Fruit fly (Drosophila melanogaster) whole organism, embryonic: ENCODE results near the gene CG13609.

Experiments used
- Aef1 ChIP-seq: fragments of 200-800 bp; sonication (Bioruptor generic); IDR thresholded peaks from 3 replicates; pipeline ENCODE4 v1.3.6; 2022; ENCODE audit warnings: missing biosample characterization, missing genetic modification characterization
- Blimp-1 ChIP-seq: fragments of 200-800 bp; sonication (Bioruptor generic); optimal IDR thresholded peaks from 3 replicates; lab custom pipeline; 2018; ENCODE audit warnings: missing biosample characterization, missing genetic modification characterization, mild to moderate bottlenecking, moderate library complexity, missing genetic modification reagents
- Bteb2 ChIP-seq: fragments of 200-800 bp; sonication (Bioruptor generic); optimal IDR thresholded peaks from 2 replicates; lab custom pipeline; 2016; ENCODE audit warnings: missing biosample characterization, missing genetic modification characterization
- CG10543 ChIP-seq: fragments of 200-800 bp; sonication (Bioruptor generic); optimal IDR thresholded peaks from 3 replicates; lab custom pipeline; 2017; ENCODE audit warnings: missing biosample characterization, mild to moderate bottlenecking, missing genetic modification characterization, moderate library complexity
- CG12769 ChIP-seq: fragments of 200-800 bp; sonication (Bioruptor generic); optimal IDR thresholded peaks from 2 replicates; lab custom pipeline; 2019; ENCODE audit warnings: missing biosample characterization, mild to moderate bottlenecking, missing genetic modification characterization, moderate library complexity
- CG13287 ChIP-seq: fragments of 200-800 bp; sonication (Bioruptor generic); IDR thresholded peaks from 2 replicates; pipeline ENCODE4 v1.3.6; 2022; ENCODE audit warnings: missing biosample characterization, missing genetic modification characterization; ENCODE audit not compliant: partially characterized antibody
- CG13424 ChIP-seq: fragments of 200-800 bp; sonication (Bioruptor generic); optimal IDR thresholded peaks from 2 replicates; lab custom pipeline; 2019; ENCODE audit warnings: missing biosample characterization, mild to moderate bottlenecking, missing genetic modification characterization, moderate library complexity
- CG14441 ChIP-seq: fragments of 200-800 bp; sonication (Bioruptor generic); IDR thresholded peaks from 2 replicates; pipeline ENCODE4 v1.3.6; 2022; ENCODE audit warnings: missing biosample characterization, missing genetic modification characterization
- CG14667 ChIP-seq: fragments of 200-800 bp; sonication (Bioruptor generic); IDR thresholded peaks from 2 replicates; pipeline ENCODE4 v1.3.6; 2022; ENCODE audit warnings: missing biosample characterization, missing genetic modification characterization
- CG1529 ChIP-seq: fragments of 200-800 bp; sonication (Bioruptor generic); optimal IDR thresholded peaks from 3 replicates; lab custom pipeline; 2018; ENCODE audit warnings: missing biosample characterization, missing genetic modification characterization
- CG17361 ChIP-seq: fragments of 200-800 bp; sonication (Bioruptor generic); IDR thresholded peaks from 3 replicates; pipeline ENCODE4 v1.3.6; 2022; ENCODE audit warnings: missing biosample characterization, missing genetic modification characterization
- CG17912 ChIP-seq: fragments of 200-800 bp; sonication (Bioruptor generic); optimal IDR thresholded peaks from 2 replicates; lab custom pipeline; 2018; ENCODE audit warnings: missing biosample characterization, mild to moderate bottlenecking, missing genetic modification characterization
- CG18599 ChIP-seq: fragments of 200-800 bp; sonication (Bioruptor generic); optimal IDR thresholded peaks from 3 replicates; lab custom pipeline; 2017; ENCODE audit warnings: missing biosample characterization, missing genetic modification characterization, mild to moderate bottlenecking, moderate library complexity, missing genetic modification reagents
- CG2120 ChIP-seq: fragments of 200-800 bp; sonication (Bioruptor generic); optimal IDR thresholded peaks from 3 replicates; lab custom pipeline; 2016; ENCODE audit warnings: missing biosample characterization, missing genetic modification characterization
- CG2875 ChIP-seq: fragments of 200-800 bp; sonication (Bioruptor generic); optimal IDR thresholded peaks from 2 replicates; lab custom pipeline; 2017; ENCODE audit warnings: missing biosample characterization, mild to moderate bottlenecking, missing genetic modification characterization, missing genetic modification reagents
- CG2889 ChIP-seq: fragments of 200-800 bp; sonication (Bioruptor generic); IDR thresholded peaks from 3 replicates; pipeline ENCODE4 v1.3.6; 2022; ENCODE audit warnings: missing biosample characterization, missing genetic modification characterization
- CG31441 ChIP-seq: fragments of 200-800 bp; sonication (Bioruptor generic); IDR thresholded peaks from 2 replicates; pipeline ENCODE4 v1.3.6; 2022; ENCODE audit warnings: missing biosample characterization, missing genetic modification characterization
- CG4617 ChIP-seq: fragments of 200-800 bp; sonication (Bioruptor generic); optimal IDR thresholded peaks from 3 replicates; lab custom pipeline; 2016; ENCODE audit warnings: missing biosample characterization, missing genetic modification characterization, borderline replicate concordance
- CG4820 ChIP-seq: fragments of 200-800 bp; sonication (Bioruptor generic); optimal IDR thresholded peaks from 3 replicates; lab custom pipeline; 2016; ENCODE audit warnings: missing biosample characterization, missing genetic modification characterization
- CG7745 ChIP-seq: fragments of 200-800 bp; sonication (Bioruptor generic); optimal IDR thresholded peaks from 2 replicates; lab custom pipeline; 2018; ENCODE audit warnings: missing biosample characterization, mild to moderate bottlenecking, missing genetic modification characterization, moderate library complexity
- CG7987 ChIP-seq: fragments of 200-800 bp; sonication (Bioruptor generic); optimal IDR thresholded peaks from 2 replicates; lab custom pipeline; 2018; ENCODE audit warnings: missing biosample characterization, mild to moderate bottlenecking, missing genetic modification characterization, moderate library complexity
- CG8290 ChIP-seq, 3 experiments: fragments of 200-800 bp; sonication (Bioruptor generic); optimal IDR thresholded peaks; 2 replicates each; lab custom pipeline; 2016 to 2019; ENCODE audit warnings: missing biosample characterization in 3 of 3, missing genetic modification characterization in 3 of 3, mild to moderate bottlenecking in 2 of 3, moderate library complexity in 1 of 3
- Chrac-16 ChIP-seq: fragments of 200-800 bp; sonication (Bioruptor generic); optimal IDR thresholded peaks from 3 replicates; lab custom pipeline; 2016; ENCODE audit warnings: missing biosample characterization, missing genetic modification characterization
- Dip2 ChIP-seq: fragments of 200-800 bp; sonication (Bioruptor generic); IDR thresholded peaks from 2 replicates; pipeline ENCODE4 v1.3.6; 2022; ENCODE audit warnings: missing biosample characterization, missing genetic modification characterization
- Hmx ChIP-seq: fragments of 200-800 bp; sonication (Bioruptor generic); optimal IDR thresholded peaks from 2 replicates; lab custom pipeline; 2016; ENCODE audit warnings: missing biosample characterization, missing genetic modification characterization
- Hr51 ChIP-seq, 2 experiments: fragments of 200-800 bp; sonication (Bioruptor generic); optimal IDR thresholded peaks; 2 replicates in 1 of 2; 3 replicates in 1 of 2; lab custom pipeline; 2016 to 2018; ENCODE audit warnings: missing biosample characterization in 2 of 2, missing genetic modification characterization in 2 of 2, mild to moderate bottlenecking in 1 of 2, moderate library complexity in 1 of 2
- Mad ChIP-seq: fragments of 200-800 bp; sonication (Bioruptor generic); optimal IDR thresholded peaks from 2 replicates; lab custom pipeline; 2016; ENCODE audit warnings: missing biosample characterization, missing genetic modification characterization
- Ptx1 ChIP-seq: fragments of 200-800 bp; sonication (Bioruptor generic); IDR thresholded peaks from 2 replicates; pipeline ENCODE4 v1.3.6; 2022; ENCODE audit warnings: missing biosample characterization, missing genetic modification characterization
- Xbp1 ChIP-seq: fragments of 200-800 bp; sonication (Bioruptor generic); optimal IDR thresholded peaks from 3 replicates; lab custom pipeline; 2016; ENCODE audit warnings: missing biosample characterization, mild to moderate bottlenecking, missing genetic modification characterization
- Xrp1 ChIP-seq: fragments of 200-800 bp; sonication (Bioruptor generic); IDR thresholded peaks from 2 replicates; pipeline ENCODE4 v1.3.6; 2022; ENCODE audit warnings: missing biosample characterization, missing genetic modification characterization
- ase ChIP-seq: fragments of 200-800 bp; sonication (Bioruptor generic); IDR thresholded peaks from 3 replicates; pipeline ENCODE4 v1.3.6; 2022; ENCODE audit warnings: missing biosample characterization, missing genetic modification characterization
- ato ChIP-seq: fragments of 200-800 bp; sonication (Bioruptor generic); IDR thresholded peaks from 2 replicates; pipeline ENCODE4 v1.3.6; 2022; ENCODE audit warnings: missing biosample characterization, missing genetic modification characterization; ENCODE audit not compliant: partially characterized antibody
- cato ChIP-seq: fragments of 200-800 bp; sonication (Bioruptor generic); optimal IDR thresholded peaks from 2 replicates; lab custom pipeline; 2016; ENCODE audit warnings: missing biosample characterization, missing genetic modification characterization, borderline replicate concordance
- corto ChIP-seq: fragments of 200-800 bp; sonication (Bioruptor generic); optimal IDR thresholded peaks from 2 replicates; lab custom pipeline; 2016; ENCODE audit warnings: missing biosample characterization, mild to moderate bottlenecking, missing genetic modification characterization, moderate library complexity
- croc ChIP-seq: fragments of 200-800 bp; sonication (Bioruptor generic); conservative IDR thresholded peaks from 3 replicates; pipeline ENCODE4 v1.3.6; 2022; ENCODE audit warnings: missing biosample characterization, missing genetic modification characterization
- dimm ChIP-seq: fragments of 200-800 bp; sonication (Bioruptor generic); IDR thresholded peaks from 2 replicates; pipeline ENCODE4 v1.3.6; 2022; ENCODE audit warnings: missing biosample characterization, missing genetic modification characterization
- dmrt99B ChIP-seq: fragments of 200-800 bp; sonication (Bioruptor generic); optimal IDR thresholded peaks from 2 replicates; lab custom pipeline; 2018; ENCODE audit warnings: missing biosample characterization, mild to moderate bottlenecking, missing genetic modification characterization, moderate library complexity
- emc ChIP-seq: fragments of 200-800 bp; sonication (Bioruptor generic); optimal IDR thresholded peaks from 2 replicates; lab custom pipeline; 2016; ENCODE audit warnings: missing biosample characterization, missing genetic modification characterization
- fd3F ChIP-seq: fragments of 200-800 bp; sonication (Bioruptor generic); optimal IDR thresholded peaks from 2 replicates; lab custom pipeline; 2018; ENCODE audit warnings: missing biosample characterization, mild to moderate bottlenecking, missing genetic modification characterization, moderate library complexity
- fd64A ChIP-seq: fragments of 200-800 bp; sonication (Bioruptor generic); optimal IDR thresholded peaks from 3 replicates; lab custom pipeline; 2018; ENCODE audit warnings: missing biosample characterization, mild to moderate bottlenecking, missing genetic modification characterization
- gce ChIP-seq: fragments of 200-800 bp; sonication (Bioruptor generic); IDR thresholded peaks from 3 replicates; pipeline ENCODE4 v1.3.6; 2022; ENCODE audit warnings: missing biosample characterization, missing genetic modification characterization
- ind ChIP-seq: fragments of 200-800 bp; sonication (Bioruptor generic); optimal IDR thresholded peaks from 3 replicates; lab custom pipeline; 2016; ENCODE audit warnings: missing biosample characterization, missing genetic modification characterization
- lbe ChIP-seq: fragments of 200-800 bp; sonication (Bioruptor generic); optimal IDR thresholded peaks from 2 replicates; lab custom pipeline; 2016; ENCODE audit warnings: missing biosample characterization, mild to moderate bottlenecking, missing genetic modification characterization
- lilli ChIP-seq: fragments of 200-800 bp; sonication (Bioruptor generic); optimal IDR thresholded peaks from 3 replicates; lab custom pipeline; 2016; ENCODE audit warnings: missing biosample characterization, missing genetic modification characterization
- nerfin-1 ChIP-seq: fragments of 200-800 bp; sonication (Bioruptor generic); optimal IDR thresholded peaks from 3 replicates; lab custom pipeline; 2019; ENCODE audit warnings: missing biosample characterization, mild to moderate bottlenecking, missing genetic modification characterization, moderate library complexity
- oc ChIP-seq: fragments of 200-800 bp; sonication (Bioruptor generic); optimal IDR thresholded peaks from 2 replicates; lab custom pipeline; 2018; ENCODE audit warnings: missing biosample characterization, mild to moderate bottlenecking, missing genetic modification characterization, moderate library complexity
- peb ChIP-seq: fragments of 200-800 bp; sonication (Bioruptor generic); IDR thresholded peaks from 2 replicates; pipeline ENCODE4 v1.3.6; 2022; ENCODE audit warnings: missing biosample characterization, missing genetic modification characterization
- tap ChIP-seq: fragments of 200-800 bp; optimal IDR thresholded peaks from 3 replicates; lab custom pipeline; 2019; ENCODE audit warnings: missing biosample characterization, mild to moderate bottlenecking, missing genetic modification characterization, moderate library complexity
- zfh1 ChIP-seq: fragments of 200-800 bp; sonication (Bioruptor generic); IDR thresholded peaks from 3 replicates; pipeline ENCODE4 v1.3.6; 2022; ENCODE audit warnings: missing biosample characterization, missing genetic modification characterization

CG13609 gene

DNA sequence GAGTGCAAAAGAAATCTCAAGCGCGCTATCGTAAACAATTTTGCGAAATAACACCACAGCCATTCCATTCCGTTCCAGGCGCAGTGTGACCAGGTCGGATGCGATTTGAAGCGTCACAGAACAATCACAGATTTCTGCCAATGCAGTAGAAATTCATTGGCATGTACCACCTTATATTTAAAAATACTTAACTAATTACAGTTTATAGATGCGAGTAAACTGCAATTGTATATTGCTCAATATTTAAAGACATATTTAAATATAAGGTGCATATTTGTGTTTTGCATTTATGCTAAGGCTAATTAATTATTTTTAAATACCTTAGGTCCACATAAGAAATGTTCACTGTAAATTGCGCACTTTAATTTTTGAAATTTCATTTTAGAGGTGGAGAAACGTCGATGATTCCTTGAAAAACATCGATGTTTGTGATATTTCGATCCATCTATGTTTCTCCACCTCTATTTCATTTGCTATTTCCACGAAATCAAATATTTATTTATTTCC lies 33.4 kb upstream of the CG13609 start, which contains the start of the genes SMC6 and CG6204 (continued):
- TF ChIP-seq Aef1 (GFP tag; lab: Robert Waterston, UW): peak; percentile 95
- TF ChIP-seq CG7745 (tag; lab: Kevin White, UChicago): peak; percentile 63
- peak; percentile 81 for TF ChIP-seq peb (GFP tag; lab: Robert Waterston, UW)
- peak; percentile 94 for TF ChIP-seq CG31441 (GFP tag; lab: Robert Waterston, UW)
- peak; percentile 86 for TF ChIP-seq Hmx (GFP tag; lab: Kevin White, UChicago)
- TF ChIP-seq CG12769 (tag; lab: Kevin White, UChicago): peak; percentile 96
- peak; percentile 97 for TF ChIP-seq CG17361 (GFP tag; lab: Robert Waterston, UW)
- TF ChIP-seq nerfin-1 (tag; lab: Kevin White, UChicago): peak; percentile 94
- TF ChIP-seq Ptx1 (GFP tag; lab: Robert Waterston, UW): peak; percentile 97
- peak; percentile 85 for TF ChIP-seq croc (GFP tag; lab: Robert Waterston, UW)
- peak; percentile 84 to 97 for TF ChIP-seq Hr51 (GFP tag; optimal IDR thresholded peaks at IDR 0.05; lab: Kevin White, UChicago)
- TF ChIP-seq CG2875 (GFP tag; lab: Kevin White, UChicago): peak; percentile 80
- TF ChIP-seq CG4820 (GFP tag; lab: Kevin White, UChicago): peak; percentile 92
- peak; percentile 80 for TF ChIP-seq CG8290 (GFP tag; optimal IDR thresholded peaks at IDR 0.05; lab: Kevin White, UChicago)
- TF ChIP-seq CG8290 (tag; optimal IDR thresholded peaks at IDR 0.05; lab: Kevin White, UChicago): peak; percentile 16 to 92
- TF ChIP-seq fd64A (GFP tag; lab: Kevin White, UChicago): peak; percentile 23
- peak; percentile 61 for TF ChIP-seq CG4617 (GFP tag; lab: Kevin White, UChicago)
- TF ChIP-seq CG14441 (GFP tag; lab: Robert Waterston, UW): peak; percentile 95
- peak; percentile 94 for TF ChIP-seq Chrac-16
- TF ChIP-seq ato (GFP tag; lab: Robert Waterston, UW): no peak
- peak; percentile 95 for TF ChIP-seq tap (tag; lab: Kevin White, UChicago)
- TF ChIP-seq Mad: peak; percentile 79
- peak; percentile 92 for TF ChIP-seq CG18599 (GFP tag; lab: Kevin White, UChicago)
- peak; percentile 75 for TF ChIP-seq dimm (GFP tag; lab: Robert Waterston, UW)
- peak; percentile 90 for TF ChIP-seq CG14667 (GFP tag; lab: Robert Waterston, UW)
- TF ChIP-seq corto (GFP tag; lab: Kevin White, UChicago): peak; percentile 56
- TF ChIP-seq CG7987: peak; percentile 72
- peak; percentile 91 for TF ChIP-seq CG10543
- TF ChIP-seq Blimp-1 (GFP tag; lab: Kevin White, UChicago): peak; percentile 90
- TF ChIP-seq CG2120 (GFP tag; lab: Kevin White, UChicago): peak; percentile 96
- peak; percentile 95 for TF ChIP-seq lilli (GFP tag; lab: Kevin White, UChicago)
- peak; percentile 96 for TF ChIP-seq fd3F (GFP tag; lab: Kevin White, UChicago)
- peak; percentile 92 for TF ChIP-seq gce (GFP tag; lab: Robert Waterston, UW)
- TF ChIP-seq Dip2 (GFP tag; lab: Robert Waterston, UW): peak; percentile 57
- TF ChIP-seq ase (GFP tag; lab: Robert Waterston, UW): peak; percentile 90
- peak; percentile 52 for TF ChIP-seq CG13287
- TF ChIP-seq CG1529: peak; percentile 71
- peak; percentile 90 for TF ChIP-seq Bteb2 (GFP tag; lab: Kevin White, UChicago)
- peak; percentile 95 for TF ChIP-seq CG13424 (tag; lab: Kevin White, UChicago)
- peak; percentile 95 for TF ChIP-seq ind (GFP tag; lab: Kevin White, UChicago)
- peak; percentile 40 for TF ChIP-seq emc (GFP tag; lab: Kevin White, UChicago)
- TF ChIP-seq dmrt99B (tag; lab: Kevin White, UChicago): peak; percentile 95
- TF ChIP-seq CG2889 (GFP tag; lab: Robert Waterston, UW): peak; percentile 91
- TF ChIP-seq lbe (GFP tag; lab: Kevin White, UChicago): peak; percentile 91
- peak; percentile 86 for TF ChIP-seq oc (tag; lab: Kevin White, UChicago)
- peak; percentile 82 for TF ChIP-seq CG17912 (GFP tag; lab: Kevin White, UChicago)
- peak; percentile 94 for TF ChIP-seq Xbp1
- TF ChIP-seq Xrp1 (GFP tag; lab: Robert Waterston, UW): peak; percentile 95
- TF ChIP-seq cato (GFP tag; lab: Kevin White, UChicago): peak; percentile 83
- TF ChIP-seq zfh1 (GFP tag; lab: Robert Waterston, UW): peak; percentile 93
